Worm (Caenorhabditis elegans) whole organism, young adult: ENCODE data around the gene R08C7.1.

ENCODE experiments used
- F22D6.2 ChIP-seq: sonication (generic microtip); optimal IDR thresholded peaks from 2 replicates; lab custom pipeline; 2016; ENCODE audit warnings: mild to moderate bottlenecking, missing genetic modification characterization, missing compliant biosample characterization
- F33H1.4 ChIP-seq: fragments of 200-800 bp; sonication (Bioruptor generic); IDR thresholded peaks from 2 replicates; pipeline ENCODE4 v1.3.6; 2022; ENCODE audit warnings: missing genetic modification reagents, missing genetic modification characterization, missing compliant biosample characterization
- Y56A3A.18 ChIP-seq: fragments of 200-800 bp; sonication (Bioruptor generic); IDR thresholded peaks from 2 replicates; pipeline ENCODE4 v1.3.6; 2022; ENCODE audit warnings: missing genetic modification reagents, missing genetic modification characterization, missing compliant biosample characterization
- Y67H2A.10 ChIP-seq: fragments of 200-800 bp; sonication (Bioruptor generic); conservative IDR thresholded peaks from 2 replicates; pipeline ENCODE4 v1.3.6; 2022; ENCODE audit warnings: missing genetic modification reagents, missing genetic modification characterization, missing compliant biosample characterization
- Y95B8A.8 ChIP-seq: fragments of 200-800 bp; sonication (Bioruptor generic); IDR thresholded peaks from 2 replicates; pipeline ENCODE4 v1.3.6; 2022; ENCODE audit warnings: missing genetic modification reagents, missing genetic modification characterization, missing compliant biosample characterization
- ama-1 ChIP-seq, 3 experiments: fragments of 150-350 bp in 1 of 3; sonication (generic microtip) in 2 of 3; optimal IDR thresholded peaks; 2 replicates each; lab custom pipeline; 2014 to 2018; ENCODE audit warnings: missing biosample characterization in 2 of 3, missing genetic modification characterization in 2 of 3, missing genetic modification reagents in 2 of 3
- attf-3 ChIP-seq: fragments of 200-800 bp; sonication (Bioruptor generic); conservative IDR thresholded peaks from 2 replicates; pipeline ENCODE4 v1.3.6; 2022; ENCODE audit warnings: missing genetic modification reagents, missing genetic modification characterization, missing compliant biosample characterization
- attf-6 ChIP-seq: fragments of 200-800 bp; sonication (Bioruptor generic); IDR thresholded peaks from 2 replicates; pipeline ENCODE4 v1.3.6; 2022; ENCODE audit warnings: missing genetic modification reagents, missing genetic modification characterization, missing compliant biosample characterization
- ceh-27 ChIP-seq: fragments of 200-800 bp; sonication (Bioruptor generic); optimal IDR thresholded peaks from 2 replicates; lab custom pipeline; 2018; ENCODE audit warnings: mild to moderate bottlenecking, missing genetic modification characterization, moderate library complexity, missing compliant biosample characterization
- ceh-40 ChIP-seq: fragments of 200-800 bp; sonication (Bioruptor generic); IDR thresholded peaks from 2 replicates; pipeline ENCODE4 v1.3.6; 2022; ENCODE audit warnings: missing genetic modification characterization, missing compliant biosample characterization
- ceh-58 ChIP-seq: fragments of 200-800 bp; sonication (Bioruptor generic); IDR thresholded peaks from 2 replicates; pipeline ENCODE4 v1.3.6; 2022; ENCODE audit warnings: missing genetic modification characterization, missing compliant biosample characterization
- ceh-79 ChIP-seq: sonication (generic microtip); optimal IDR thresholded peaks from 2 replicates; lab custom pipeline; 2017; ENCODE audit warnings: mild to moderate bottlenecking, missing genetic modification characterization, missing compliant biosample characterization
- ceh-91 ChIP-seq: fragments of 200-800 bp; sonication (Bioruptor generic); IDR thresholded peaks from 2 replicates; pipeline ENCODE4 v1.3.6; 2022; ENCODE audit warnings: missing genetic modification reagents, missing genetic modification characterization, missing compliant biosample characterization
- dpff-1 ChIP-seq: sonication (generic microtip); optimal IDR thresholded peaks from 2 replicates; lab custom pipeline; 2017; ENCODE audit warnings: mild to moderate bottlenecking, missing genetic modification characterization, missing compliant biosample characterization
- efl-1 ChIP-seq: fragments of 150-350 bp; optimal IDR thresholded peaks from 2 replicates; lab custom pipeline; 2014; ENCODE audit warnings: missing biosample characterization, missing genetic modification reagents, missing genetic modification characterization
- egl-18 ChIP-seq: fragments of 200-800 bp; sonication (Bioruptor generic); IDR thresholded peaks from 2 replicates; pipeline ENCODE4 v1.3.6; 2022; ENCODE audit warnings: missing genetic modification reagents, missing genetic modification characterization, missing compliant biosample characterization
- egrh-3 ChIP-seq: fragments of 200-800 bp; sonication (Bioruptor generic); IDR thresholded peaks from 2 replicates; pipeline ENCODE4 v1.3.6; 2022; ENCODE audit warnings: missing genetic modification reagents, missing genetic modification characterization, missing compliant biosample characterization
- him-1 ChIP-seq: sonication (generic microtip); optimal IDR thresholded peaks from 2 replicates; lab custom pipeline; 2016; ENCODE audit warnings: missing genotype, missing genetic modification reagents, missing genetic modification characterization, missing compliant biosample characterization
- hmg-1.2 ChIP-seq: fragments of 200-800 bp; sonication (Bioruptor generic); IDR thresholded peaks from 2 replicates; pipeline ENCODE4 v1.3.6; 2022; ENCODE audit warnings: missing genetic modification reagents, missing genetic modification characterization, missing compliant biosample characterization
- hmg-20 ChIP-seq: fragments of 200-800 bp; sonication (Bioruptor generic); IDR thresholded peaks from 2 replicates; pipeline ENCODE4 v1.3.6; 2022; ENCODE audit warnings: missing genetic modification reagents, missing genetic modification characterization, missing compliant biosample characterization
- let-607 ChIP-seq, 2 experiments: fragments of 200-800 bp in 1 of 2; sonication (Bioruptor generic) in 1 of 2; sonication (generic microtip) in 1 of 2; optimal IDR thresholded peaks; 2 replicates each; lab custom pipeline; 2016 to 2018; ENCODE audit warnings: mild to moderate bottlenecking in 2 of 2, missing compliant biosample characterization in 2 of 2, missing genetic modification characterization in 2 of 2, moderate library complexity in 2 of 2, missing genotype in 1 of 2
- lin-35 ChIP-seq, 3 experiments: fragments of 150-350 bp in 2 of 3; sonication (generic microtip) in 1 of 3; optimal IDR thresholded peaks; 2 replicates each; lab custom pipeline; 2014 to 2018; ENCODE audit warnings: missing biosample characterization in 3 of 3, missing genetic modification characterization in 3 of 3, missing genetic modification reagents in 3 of 3
- lsy-27 ChIP-seq: sonication (generic microtip); optimal IDR thresholded peaks from 2 replicates; lab custom pipeline; 2017; ENCODE audit warnings: missing genetic modification characterization, mild to moderate bottlenecking, missing compliant biosample characterization, antibody characterized with exemption, missing genotype, borderline replicate concordance; ENCODE audit not compliant: insufficient read depth
- madf-3 ChIP-seq: fragments of 200-800 bp; sonication (Bioruptor generic); IDR thresholded peaks from 2 replicates; pipeline ENCODE4 v1.3.6; 2022; ENCODE audit warnings: missing genetic modification reagents, missing genetic modification characterization, missing compliant biosample characterization
- madf-6 ChIP-seq: fragments of 200-800 bp; sonication (Bioruptor generic); IDR thresholded peaks from 2 replicates; pipeline ENCODE4 v1.3.6; 2022; ENCODE audit warnings: missing genetic modification reagents, missing genetic modification characterization, missing compliant biosample characterization
- mes-4 ChIP-seq: sonication (generic microtip); optimal IDR thresholded peaks from 2 replicates; lab custom pipeline; 2016; ENCODE audit warnings: missing genotype, missing genetic modification characterization, missing compliant biosample characterization
- mxl-1 ChIP-seq: sonication (generic microtip); optimal IDR thresholded peaks from 2 replicates; lab custom pipeline; 2016; ENCODE audit warnings: missing genetic modification characterization, missing compliant biosample characterization
- nfyb-1 ChIP-seq: fragments of 200-800 bp; sonication (Bioruptor generic); IDR thresholded peaks from 2 replicates; pipeline ENCODE4 v1.3.6; 2022; ENCODE audit warnings: missing genetic modification reagents, missing genetic modification characterization, missing compliant biosample characterization
- pbrm-1 ChIP-seq: fragments of 200-800 bp; sonication (Bioruptor generic); IDR thresholded peaks from 2 replicates; pipeline ENCODE4 v1.3.6; 2022; ENCODE audit warnings: missing genetic modification reagents, missing genetic modification characterization, missing compliant biosample characterization
- rcor-1 ChIP-seq: fragments of 200-800 bp; sonication (Bioruptor generic); IDR thresholded peaks from 2 replicates; pipeline ENCODE4 v1.3.6; 2022; ENCODE audit warnings: missing genetic modification reagents, missing genetic modification characterization, missing compliant biosample characterization
- sdz-38 ChIP-seq: sonication (generic microtip); optimal IDR thresholded peaks from 2 replicates; lab custom pipeline; 2016; ENCODE audit warnings: missing genotype, missing genetic modification characterization, missing compliant biosample characterization
- sea-2 ChIP-seq: fragments of 200-800 bp; sonication (Bioruptor generic); IDR thresholded peaks from 2 replicates; pipeline ENCODE4 v1.3.6; 2022; ENCODE audit warnings: missing genetic modification characterization, missing compliant biosample characterization
- tbx-9 ChIP-seq: sonication (generic microtip); optimal IDR thresholded peaks from 2 replicates; lab custom pipeline; 2016; ENCODE audit warnings: borderline replicate concordance, missing genetic modification characterization, inconsistent platforms, missing compliant biosample characterization
- unc-62 ChIP-seq: fragments of 150-350 bp; optimal IDR thresholded peaks from 2 replicates; lab custom pipeline; 2014; ENCODE audit warnings: missing biosample characterization, missing genetic modification reagents, missing genetic modification characterization
- ztf-18 ChIP-seq: sonication (generic microtip); optimal IDR thresholded peaks from 2 replicates; lab custom pipeline; 2016; ENCODE audit warnings: missing genotype, mild to moderate bottlenecking, missing genetic modification characterization, missing compliant biosample characterization
- ztf-3 ChIP-seq: fragments of 200-800 bp; sonication (Bioruptor generic); optimal IDR thresholded peaks from 2 replicates; lab custom pipeline; 2018; ENCODE audit warnings: mild to moderate bottlenecking, missing genetic modification characterization, missing compliant biosample characterization

The R08C7.1 gene

ce11 chrIV:4454330-4455173, 2.9 kb downstream of the R08C7.1 start, which contains the start of gene R08C7.11 (continued):
- TF ChIP-seq hmg-20 (GFP tag; lab: Robert Waterston, UW): no peak
- no peak for TF ChIP-seq let-607 (tag; optimal IDR thresholded peaks at IDR 0.05; lab: Kevin White, UChicago)
- TF ChIP-seq, all 124 proteins: peak for 11

DNA sequence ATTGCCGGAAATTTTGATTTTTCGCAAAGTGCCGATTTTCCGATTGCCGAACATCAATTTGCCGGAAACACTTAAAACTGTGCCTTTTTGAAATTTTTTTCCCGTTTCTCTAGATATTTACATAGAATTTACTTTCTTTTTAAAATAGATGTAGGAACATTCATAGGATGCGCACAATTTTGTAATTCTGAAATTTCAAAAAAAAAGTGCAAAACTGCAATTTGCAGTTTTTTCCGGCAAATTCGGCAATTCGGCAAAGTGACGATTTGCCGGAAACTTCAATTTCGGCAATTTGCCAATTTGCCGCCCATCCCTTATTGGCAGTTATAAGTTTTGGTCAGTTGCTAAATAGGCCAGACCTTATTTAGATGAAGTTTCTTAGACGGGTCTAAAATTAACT, 5.0 kb downstream of the R08C7.1 start:
- no peak for TF ChIP-seq efl-1 (GFP tag; lab: Kevin White, UChicago)
- no peak for TF ChIP-seq F22D6.2 (tag; lab: Kevin White, UChicago)
- TF ChIP-seq Y95B8A.8 (GFP tag; lab: Robert Waterston, UW): no peak
- no peak for TF ChIP-seq ceh-40 (GFP tag; lab: Robert Waterston, UW)

- TF ChIP-seq egrh-3 (no peak), nfyb-1 (GFP tag; lab: Robert Waterston, UW) (0 out of 2 replicates have a peak, but pooled peaks have one; percentile 41), egl-18 (GFP tag; lab: Robert Waterston, UW) (0 out of 2 replicates have a peak, but pooled peaks have one; percentile 60), lsy-27 (tag; lab: Kevin White, UChicago) (no peak), Y56A3A.18 (GFP tag; lab: Robert Waterston, UW) (no peak)
- TF ChIP-seq, all 124 proteins: peak for 2
Observed at ce11 chrIV:4459342-4459741, 7.7 kb downstream of the R08C7.1 start.

ce11 chrIV:4463132-4463531, 11.5 kb downstream of the R08C7.1 start, which contains the start of gene M01H9.2:
Gene M01H9.2 (minus strand): TSS chrIV:4463232.
- peak; percentile 39; the same call in 1 of the 2 replicates for TF ChIP-seq hmg-1.2
- no peak for TF ChIP-seq tbx-9 (tag; lab: Kevin White, UChicago)

DNA sequence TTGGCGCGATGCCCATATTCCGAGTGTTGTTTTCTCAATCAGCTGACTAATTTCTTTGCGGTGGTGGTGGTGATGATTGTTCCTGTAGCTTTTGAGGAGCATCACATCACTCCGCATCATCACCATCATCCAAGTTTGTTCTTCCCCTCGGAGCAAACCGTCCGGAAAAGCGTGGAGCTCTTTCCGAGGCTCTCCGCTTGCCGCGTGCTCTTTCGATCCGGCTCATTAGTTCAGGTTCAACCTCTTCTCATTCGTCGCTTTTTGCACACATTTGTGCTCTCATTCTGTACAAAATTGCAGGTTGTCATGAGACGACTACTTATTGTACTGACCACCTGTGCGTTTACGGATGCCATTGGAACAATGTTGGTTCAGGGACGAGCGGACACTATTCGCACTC, 13.5 kb downstream of the R08C7.1 start, which contains the start of gene M01H9.5:
Gene M01H9.5, plus strand, starts transcription at position 301 of the 400 bp plus-strand sequence.
- TF ChIP-seq madf-3 (GFP tag; lab: Robert Waterston, UW) (no peak), sdz-38 (tag; lab: Kevin White, UChicago) (no peak), ztf-3 (no peak), pbrm-1 (no peak), dpff-1 (no peak), madf-6 (GFP tag; lab: Robert Waterston, UW) (no peak), ztf-18 (tag; lab: Kevin White, UChicago) (no peak), attf-6 (GFP tag; lab: Robert Waterston, UW) (no peak)

ce11 chrIV:4468046-4468727, 16.5 kb downstream of the R08C7.1 start:
- TF ChIP-seq rcor-1 (peak; percentile 12; the same call in 1 of the 2 replicates), ceh-79 (tag; lab: Kevin White, UChicago) (peak; percentile 86), hmg-1.2 (peak; percentile 14; the same call in 1 of the 2 replicates), lin-35 (GFP tag; optimal IDR thresholded peaks at IDR 0.05; lab: Kevin White, UChicago) (peak in 2 of 3 experiments; percentile 53 to 73), him-1 (tag; lab: Kevin White, UChicago) (peak; percentile 48), Y67H2A.10 (GFP tag; lab: Robert Waterston, UW) (no peak), efl-1 (GFP tag; lab: Kevin White, UChicago) (peak; percentile 34), attf-3 (GFP tag; lab: Robert Waterston, UW) (no peak), unc-62 (GFP tag; lab: Kevin White, UChicago) (no peak), mes-4 (tag; lab: Kevin White, UChicago) (peak; percentile 8), sea-2 (GFP tag; lab: Robert Waterston, UW) (no peak), ceh-91 (peak; percentile 57), ama-1 (optimal IDR thresholded peaks at IDR 0.05; lab: Kevin White, UChicago) (peak; percentile 98), ama-1 (GFP tag; optimal IDR thresholded peaks at IDR 0.05; lab: Kevin White, UChicago) (peak in 1 of 2 experiments; percentile 13), tbx-9 (tag; lab: Kevin White, UChicago) (no peak), ceh-58 (no peak), ceh-27 (GFP tag; lab: Kevin White, UChicago) (peak; percentile 38), F33H1.4 (GFP tag; lab: Robert Waterston, UW) (peak; percentile 85), mxl-1 (tag; lab: Kevin White, UChicago) (no peak)
